Worm (Caenorhabditis elegans): Measurements from ENCODE around the gene fbxb-18.

ce11 chrII:1670260-1670879 is 18.3 kb downstream of the fbxb-18 start, which contains the start of gene nhx-6:
- TF ChIP-seq dao-5 (tag; optimal IDR thresholded peaks at IDR 0.05) (no peak), him-1 (tag; optimal IDR thresholded peaks at IDR 0.05) (no peak)

All from whole organism, L4/young adult.